Fruit fly (Drosophila melanogaster) whole organism, wandering third instar larva: ENCODE data around the gene E2f2.

ENCODE experiments used
- CG32264 ChIP-seq: fragments of 200-800 bp; sonication (Bioruptor generic); optimal IDR thresholded peaks from 2 replicates; lab custom pipeline; 2016; ENCODE audit warnings: missing biosample characterization, missing genetic modification characterization
- CG9705 ChIP-seq: fragments of 200-800 bp; sonication (Bioruptor generic); optimal IDR thresholded peaks from 2 replicates; lab custom pipeline; 2018; ENCODE audit warnings: missing biosample characterization, mild to moderate bottlenecking, missing genetic modification characterization
- CrebA ChIP-seq: fragments of 200-800 bp; sonication (Bioruptor generic); optimal IDR thresholded peaks from 2 replicates; lab custom pipeline; 2016; ENCODE audit warnings: missing biosample characterization, mild to moderate bottlenecking, missing genetic modification characterization, borderline replicate concordance
- Dif ChIP-seq: fragments of 200-275, 200-300 bp; sonication (Bioruptor generic); optimal IDR thresholded peaks from 2 replicates; lab custom pipeline; 2018; ENCODE audit warnings: missing biosample characterization, missing genetic modification characterization; ENCODE audit not compliant: partially characterized antibody
- HLH106 ChIP-seq: fragments of 200-800 bp; optimal IDR thresholded peaks from 3 replicates; lab custom pipeline; 2019; ENCODE audit warnings: missing biosample characterization, mild to moderate bottlenecking, missing genetic modification characterization, moderate library complexity
- Hnf4 ChIP-seq: fragments of 200-800 bp; sonication (Bioruptor generic); optimal IDR thresholded peaks from 2 replicates; lab custom pipeline; 2016; ENCODE audit warnings: missing biosample characterization, mild to moderate bottlenecking, missing genetic modification characterization
- Hr83 ChIP-seq: fragments of 200-300 bp; sonication (Bioruptor generic); optimal IDR thresholded peaks from 2 replicates; lab custom pipeline; 2016; ENCODE audit warnings: missing biosample characterization, mild to moderate bottlenecking, missing genetic modification characterization, moderate library complexity; ENCODE audit not compliant: poor library complexity, severe bottlenecking
- Jra ChIP-seq: sonication (Bioruptor generic); optimal IDR thresholded peaks from 2 replicates; lab custom pipeline; 2016; ENCODE audit warnings: missing biosample characterization, missing genetic modification characterization
- Mio ChIP-seq: sonication (Bioruptor generic); optimal IDR thresholded peaks from 2 replicates; lab custom pipeline; 2016; ENCODE audit warnings: missing biosample characterization, missing genetic modification characterization
- Myc ChIP-seq: fragments of >200 bp; optimal IDR thresholded peaks from 2 replicates; lab custom pipeline; 2017
- Sp1 ChIP-seq: fragments of 200-800 bp; sonication (Bioruptor generic); optimal IDR thresholded peaks from 3 replicates; lab custom pipeline; 2019; ENCODE audit warnings: missing biosample characterization, mild to moderate bottlenecking, missing genetic modification characterization, moderate library complexity
- brk ChIP-seq: fragments of 200-800 bp; sonication (Bioruptor generic); optimal IDR thresholded peaks from 2 replicates; lab custom pipeline; 2016; ENCODE audit warnings: missing biosample characterization, mild to moderate bottlenecking, missing genetic modification characterization
- dmrt93B ChIP-seq: fragments of 200-800 bp; sonication (Bioruptor generic); optimal IDR thresholded peaks from 2 replicates; lab custom pipeline; 2018; ENCODE audit warnings: missing biosample characterization, mild to moderate bottlenecking, missing genetic modification characterization
- fru ChIP-seq: fragments of 200-800 bp; sonication (Bioruptor generic); optimal IDR thresholded peaks from 3 replicates; lab custom pipeline; 2016; ENCODE audit warnings: missing biosample characterization, mild to moderate bottlenecking, missing genetic modification characterization
- jim ChIP-seq: fragments of 175-275, 200-325 bp; sonication (Bioruptor generic); optimal IDR thresholded peaks from 2 replicates; lab custom pipeline; 2016; ENCODE audit warnings: missing biosample characterization, mild to moderate bottlenecking, missing genetic modification characterization
- pan ChIP-seq: fragments of >200 bp; optimal IDR thresholded peaks from 2 replicates; lab custom pipeline; 2017
- psq ChIP-seq: fragments of 200-800 bp; sonication (Bioruptor generic); optimal IDR thresholded peaks from 3 replicates; lab custom pipeline; 2017; ENCODE audit warnings: missing biosample characterization, mild to moderate bottlenecking, missing genetic modification characterization, moderate library complexity

The E2f2 gene

DNA sequence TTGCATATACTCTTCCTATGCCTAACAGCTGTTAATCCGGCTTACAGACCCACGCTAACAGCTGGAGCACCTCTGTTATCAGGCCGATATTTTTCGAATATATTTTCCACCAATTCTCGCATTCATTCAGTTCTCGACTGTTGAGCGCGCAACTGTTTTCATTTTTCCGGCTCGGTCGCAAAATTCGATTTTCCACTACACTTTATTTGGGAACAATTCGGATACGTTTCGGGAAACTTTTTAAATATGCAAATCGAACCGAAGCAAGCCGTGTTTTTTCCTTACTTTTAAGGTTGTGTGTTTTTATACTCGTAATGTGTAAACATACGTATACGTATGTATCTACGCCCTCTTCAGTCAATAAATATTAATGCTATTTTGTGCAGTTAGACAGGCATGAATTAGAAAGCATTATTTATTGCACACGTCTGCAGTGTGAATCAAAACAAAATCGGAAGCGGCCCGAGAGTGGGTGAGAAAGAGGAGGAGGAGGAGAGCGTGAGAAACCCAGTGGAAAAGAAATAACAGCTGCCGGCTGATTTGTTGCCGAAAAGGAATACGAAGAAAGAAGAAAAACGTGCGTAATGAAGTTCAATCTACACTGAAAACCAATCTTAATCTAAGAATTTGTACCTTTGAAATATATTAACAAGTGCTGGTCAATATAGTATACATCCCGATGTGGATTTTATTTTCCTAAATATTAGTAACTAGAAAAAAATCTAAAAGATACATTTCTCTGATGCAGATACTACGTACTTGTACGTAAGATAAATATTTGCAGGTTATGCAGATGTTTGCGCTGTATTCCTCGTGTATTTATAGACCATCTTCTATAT, 48.7 kb downstream of the E2f2 start (continued):
- TF ChIP-seq jim (GFP tag; lab: Kevin White, UChicago) (no peak), Mio (no peak), Sp1 (GFP tag; lab: Kevin White, UChicago) (no peak), dmrt93B (GFP tag; lab: Kevin White, UChicago) (no peak)

DNA sequence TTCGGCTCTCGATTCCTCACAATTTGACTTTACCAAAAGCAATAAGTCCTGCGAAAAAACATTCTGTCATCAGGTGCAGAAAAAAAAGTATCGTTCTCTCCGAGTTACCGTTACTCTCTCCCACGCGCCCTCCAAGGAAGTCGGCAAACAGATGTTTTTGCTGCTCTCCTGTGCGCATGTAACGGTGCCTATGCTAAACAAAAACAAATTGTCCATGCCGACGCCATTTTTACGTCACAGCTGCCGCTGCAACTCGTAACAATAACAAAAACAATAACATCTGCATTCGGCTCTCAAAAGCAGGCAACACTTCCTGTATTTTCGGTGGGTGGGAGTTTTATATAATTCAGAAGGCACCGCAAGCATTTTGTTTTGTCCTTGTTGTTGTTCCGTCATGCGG, 51.4 kb downstream of the E2f2 start:
- no peak for TF ChIP-seq CG32264 (GFP tag; lab: Kevin White, UChicago)
- no peak for TF ChIP-seq HLH106 (tag; lab: Kevin White, UChicago)

DNA sequence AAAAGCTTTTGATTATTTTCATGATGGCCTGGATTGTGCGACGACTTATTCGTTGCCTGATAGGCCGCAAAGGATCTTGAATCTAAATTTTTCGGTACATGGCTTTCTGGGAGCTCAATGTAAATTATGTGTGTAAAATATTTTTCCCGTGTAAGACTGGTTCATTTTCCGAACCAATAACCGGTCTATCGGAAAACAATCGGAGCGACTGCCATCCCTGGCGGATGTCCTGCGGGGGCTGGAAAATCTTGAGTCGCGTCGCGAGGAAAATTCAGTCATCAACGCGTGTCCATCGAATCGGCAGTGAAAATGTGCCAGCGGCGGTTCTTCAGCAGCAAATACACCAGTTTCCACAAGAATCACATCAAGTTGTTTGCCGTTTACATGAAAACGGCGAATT, 52.2 kb downstream of the E2f2 start, which contains the start of the genes CG46307 and Nhe2:
Gene CG46307 (plus strand): TSS at position 243 of the 400 bp plus-strand sequence.
Gene Nhe2 (plus strand): TSS at position 243 of the 400 bp plus-strand sequence.
- TF ChIP-seq Myc (lab: Kevin White, UChicago) (no peak), brk (no peak), dmrt93B (GFP tag; lab: Kevin White, UChicago) (no peak), Jra (GFP tag; lab: Kevin White, UChicago) (no peak), Hnf4 (no peak), psq (no peak), fru (GFP tag; lab: Kevin White, UChicago) (no peak), pan (lab: Kevin White, UChicago) (no peak), CG32264 (GFP tag; lab: Kevin White, UChicago) (no peak), Dif (no peak), Hr83 (GFP tag; lab: Kevin White, UChicago) (no peak), CG9705 (no peak), CrebA (GFP tag; lab: Kevin White, UChicago) (no peak)
